Fruit fly (Drosophila melanogaster) whole organism, embryonic: ENCODE results near the gene ct.
A peak's percentile ranks its signal among the peaks of the same experiment; 100 is the strongest.

Source experiments
- ATbp ChIP-seq: fragments of 200-800 bp; sonication (Bioruptor generic); optimal IDR thresholded peaks from 2 replicates; lab custom pipeline; 2017; ENCODE audit warnings: missing biosample characterization, mild to moderate bottlenecking, missing genetic modification characterization, missing genetic modification reagents
- Aef1 ChIP-seq: fragments of 200-800 bp; sonication (Bioruptor generic); IDR thresholded peaks from 3 replicates; pipeline ENCODE4 v1.3.6; 2022; ENCODE audit warnings: missing biosample characterization, missing genetic modification characterization
- Awh ChIP-seq: fragments of 200-800 bp; sonication (Bioruptor generic); IDR thresholded peaks from 2 replicates; pipeline ENCODE4, ENCODE4 v1.3.6; 2022; ENCODE audit warnings: missing biosample characterization, missing genetic modification characterization
- CG10431 ChIP-seq: fragments of 200-800 bp; sonication (Bioruptor generic); optimal IDR thresholded peaks from 3 replicates; lab custom pipeline; 2018; ENCODE audit warnings: missing biosample characterization, mild to moderate bottlenecking, missing genetic modification characterization
- CG10565 ChIP-seq: fragments of 200-800 bp; sonication (Bioruptor generic); optimal IDR thresholded peaks from 3 replicates; lab custom pipeline; 2016; ENCODE audit warnings: missing biosample characterization, mild to moderate bottlenecking, missing genetic modification characterization
- CG10654 ChIP-seq: fragments of 200-800 bp; sonication (Bioruptor generic); optimal IDR thresholded peaks from 2 replicates; lab custom pipeline; 2016; ENCODE audit warnings: missing biosample characterization, missing genetic modification characterization
- CG10959 ChIP-seq: fragments of 200-800 bp; sonication (Bioruptor generic); IDR thresholded peaks from 2 replicates; pipeline ENCODE4 v1.3.6; 2022; ENCODE audit warnings: missing biosample characterization, missing genetic modification characterization
- CG11085 ChIP-seq: fragments of 200-800 bp; sonication (Bioruptor generic); IDR thresholded peaks from 2 replicates; pipeline ENCODE4 v1.3.6; 2022; ENCODE audit warnings: missing biosample characterization, missing genetic modification characterization
- CG11456 ChIP-seq: fragments of 200-800 bp; sonication (Bioruptor generic); IDR thresholded peaks from 3 replicates; pipeline ENCODE4 v1.3.6; 2022; ENCODE audit warnings: missing biosample characterization, missing genetic modification characterization
- CG12071 ChIP-seq: fragments of 200-800 bp; sonication (Bioruptor generic); optimal IDR thresholded peaks from 3 replicates; lab custom pipeline; 2018; ENCODE audit warnings: missing biosample characterization, mild to moderate bottlenecking, missing genetic modification characterization
- CG12104 ChIP-seq: fragments of 200-800 bp; sonication (Bioruptor generic); optimal IDR thresholded peaks from 3 replicates; lab custom pipeline; 2016; ENCODE audit warnings: missing biosample characterization, missing genetic modification characterization
- CG12236 ChIP-seq: fragments of 200-800 bp; sonication (Bioruptor generic); optimal IDR thresholded peaks from 2 replicates; lab custom pipeline; 2016; ENCODE audit warnings: missing biosample characterization, missing genetic modification characterization
- CG14710 ChIP-seq: fragments of 200-800 bp; sonication (Bioruptor generic); optimal IDR thresholded peaks from 3 replicates; lab custom pipeline; 2019; ENCODE audit warnings: missing biosample characterization, mild to moderate bottlenecking, missing genetic modification characterization, moderate library complexity
- CG1647 ChIP-seq: fragments of 200-800 bp; sonication (Bioruptor generic); optimal IDR thresholded peaks from 3 replicates; lab custom pipeline; 2016; ENCODE audit warnings: missing biosample characterization, missing genetic modification characterization
- CG17612 ChIP-seq: fragments of 200-800 bp; sonication (Bioruptor generic); IDR thresholded peaks from 2 replicates; pipeline ENCODE4 v1.3.6; 2022; ENCODE audit warnings: missing biosample characterization, missing genetic modification characterization
- CG2116 ChIP-seq: fragments of 200-800 bp; sonication (Bioruptor generic); optimal IDR thresholded peaks from 3 replicates; lab custom pipeline; 2018; ENCODE audit warnings: missing biosample characterization, mild to moderate bottlenecking, missing genetic modification characterization
- CG7786 ChIP-seq: fragments of 200-800 bp; sonication (Bioruptor generic); optimal IDR thresholded peaks from 2 replicates; lab custom pipeline; 2016; ENCODE audit warnings: missing biosample characterization, missing genetic modification characterization
- CG7963 ChIP-seq: fragments of 200-800 bp; sonication (Bioruptor generic); IDR thresholded peaks from 3 replicates; pipeline ENCODE4 v1.3.6; 2022; ENCODE audit warnings: missing biosample characterization, missing genetic modification characterization; ENCODE audit not compliant: partially characterized antibody
- CG8281 ChIP-seq: fragments of 200-800 bp; sonication (Bioruptor generic); optimal IDR thresholded peaks from 2 replicates; lab custom pipeline; 2018; ENCODE audit warnings: missing biosample characterization, mild to moderate bottlenecking, missing genetic modification characterization, moderate library complexity
- CG8388 ChIP-seq: fragments of 200-800 bp; sonication (Bioruptor generic); optimal IDR thresholded peaks from 2 replicates; lab custom pipeline; 2019; ENCODE audit warnings: missing biosample characterization, mild to moderate bottlenecking, missing genetic modification characterization, moderate library complexity
- CG8765 ChIP-seq: fragments of 200-800 bp; sonication (Bioruptor generic); IDR thresholded peaks from 2 replicates; pipeline ENCODE4 v1.3.6; 2022; ENCODE audit warnings: missing biosample characterization, missing genetic modification characterization
- D ChIP-seq, 2 experiments: fragments of 200-800 bp in 1 of 2; fragments of >200 bp in 1 of 2; sonication (Bioruptor generic) in 1 of 2; optimal IDR thresholded peaks; 2 replicates in 1 of 2; 3 replicates in 1 of 2; lab custom pipeline; 2017; ENCODE audit warnings: mild to moderate bottlenecking in 1 of 2, missing biosample characterization in 1 of 2, missing genetic modification characterization in 1 of 2, missing genetic modification reagents in 1 of 2
- Dip3 ChIP-seq: fragments of 200-800 bp; sonication (Bioruptor generic); optimal IDR thresholded peaks from 3 replicates; lab custom pipeline; 2016; ENCODE audit warnings: missing biosample characterization, missing genetic modification characterization
- Ets65A ChIP-seq: fragments of 200-800 bp; sonication (Bioruptor generic); peaks from one replicate; lab custom pipeline; 2016; ENCODE audit warnings: missing biosample characterization, missing genetic modification characterization
- Meics ChIP-seq: fragments of 200-800 bp; sonication (Bioruptor generic); optimal IDR thresholded peaks from 2 replicates; lab custom pipeline; 2017; ENCODE audit warnings: missing biosample characterization, mild to moderate bottlenecking, missing genetic modification characterization
- Nf-YB ChIP-seq: fragments of 200-800 bp; sonication (Bioruptor generic); optimal IDR thresholded peaks from 3 replicates; lab custom pipeline; 2019; ENCODE audit warnings: missing biosample characterization, mild to moderate bottlenecking, missing genetic modification characterization, moderate library complexity
- Poxn ChIP-seq: fragments of 200-800 bp; sonication (Bioruptor generic); IDR thresholded peaks from 2 replicates; pipeline ENCODE4 v1.3.6; 2022; ENCODE audit warnings: missing biosample characterization, missing genetic modification characterization
- Rfx ChIP-seq: fragments of 200-800 bp; sonication (Bioruptor generic); IDR thresholded peaks from 2 replicates; pipeline ENCODE4 v1.3.6; 2022; ENCODE audit warnings: missing biosample characterization, missing genetic modification characterization
- Stat92E ChIP-seq, 3 experiments: fragments of >200 bp in 2 of 3; fragments of 200-800 bp in 1 of 3; sonication (Bioruptor generic) in 1 of 3; optimal IDR thresholded peaks; 2 replicates each; lab custom pipeline; 2017 to 2019; ENCODE audit warnings: missing biosample characterization in 3 of 3, missing genetic modification characterization in 3 of 3, mild to moderate bottlenecking in 1 of 3, moderate library complexity in 1 of 3
- ato ChIP-seq: fragments of 200-800 bp; sonication (Bioruptor generic); IDR thresholded peaks from 2 replicates; pipeline ENCODE4 v1.3.6; 2022; ENCODE audit warnings: missing biosample characterization, missing genetic modification characterization; ENCODE audit not compliant: partially characterized antibody
- cwo ChIP-seq: fragments of 200-800 bp; sonication (Bioruptor generic); optimal IDR thresholded peaks from 3 replicates; lab custom pipeline; 2017; ENCODE audit warnings: missing biosample characterization, missing genetic modification characterization, mild to moderate bottlenecking, moderate library complexity, missing genetic modification reagents
- dpn ChIP-seq, 2 experiments: fragments of 200-800 bp; sonication (Bioruptor generic); optimal IDR thresholded peaks; 3 replicates each; lab custom pipeline; 2016; ENCODE audit warnings: missing biosample characterization in 2 of 2, missing genetic modification characterization in 2 of 2
- fd102C ChIP-seq: fragments of 200-800 bp; sonication (Bioruptor generic); optimal IDR thresholded peaks from 2 replicates; lab custom pipeline; 2018; ENCODE audit warnings: missing biosample characterization, mild to moderate bottlenecking, missing genetic modification characterization, moderate library complexity
- fu2 ChIP-seq: fragments of 200-800 bp; sonication (Bioruptor generic); optimal IDR thresholded peaks from 2 replicates; lab custom pipeline; 2016; ENCODE audit warnings: missing biosample characterization, missing genetic modification characterization
- gcm ChIP-seq: fragments of 200-800 bp; sonication (Bioruptor generic); optimal IDR thresholded peaks from 2 replicates; lab custom pipeline; 2019; ENCODE audit warnings: missing biosample characterization, mild to moderate bottlenecking, missing genetic modification characterization, moderate library complexity
- gfzf ChIP-seq: fragments of 200-800 bp; sonication (Bioruptor generic); optimal IDR thresholded peaks from 2 replicates; lab custom pipeline; 2016; ENCODE audit warnings: missing biosample characterization, mild to moderate bottlenecking, missing genetic modification characterization, moderate library complexity
- gsb-n ChIP-seq: fragments of 200-800 bp; sonication (Bioruptor generic); optimal IDR thresholded peaks from 3 replicates; lab custom pipeline; 2018; ENCODE audit warnings: missing biosample characterization, mild to moderate bottlenecking, missing genetic modification characterization
- gt ChIP-seq: fragments of 200-800 bp; sonication (Bioruptor generic); IDR thresholded peaks from 2 replicates; pipeline ENCODE4 v1.3.6; 2022; ENCODE audit warnings: missing biosample characterization, missing genetic modification characterization
- lmd ChIP-seq: fragments of 200-800 bp; sonication (Bioruptor generic); IDR thresholded peaks from 2 replicates; pipeline ENCODE4 v1.3.6; 2022; ENCODE audit warnings: missing biosample characterization, missing genetic modification characterization
- luna ChIP-seq: fragments of 200-800 bp; sonication (Bioruptor generic); optimal IDR thresholded peaks from 2 replicates; lab custom pipeline; 2016; ENCODE audit warnings: missing biosample characterization, missing genetic modification characterization
- nau ChIP-seq: fragments of 200-800 bp; sonication (Bioruptor generic); optimal IDR thresholded peaks from 3 replicates; lab custom pipeline; 2017; ENCODE audit warnings: missing biosample characterization, mild to moderate bottlenecking, missing genetic modification characterization, missing genetic modification reagents
- phol ChIP-seq: fragments of 200-800 bp; sonication (Bioruptor generic); optimal IDR thresholded peaks from 3 replicates; lab custom pipeline; 2018; ENCODE audit warnings: missing biosample characterization, mild to moderate bottlenecking, missing genetic modification characterization, moderate library complexity
- pita ChIP-seq: fragments of 200-800 bp; sonication (Bioruptor generic); optimal IDR thresholded peaks from 2 replicates; lab custom pipeline; 2017; ENCODE audit warnings: missing biosample characterization, mild to moderate bottlenecking, missing genetic modification characterization
- pnt ChIP-seq: fragments of 200-800 bp; sonication (Bioruptor generic); optimal IDR thresholded peaks from 3 replicates; lab custom pipeline; 2016; ENCODE audit warnings: missing biosample characterization, missing genetic modification characterization
- sens ChIP-seq: fragments of 200-800 bp; sonication (Bioruptor generic); peaks from one replicate; lab custom pipeline; 2016; ENCODE audit warnings: missing biosample characterization, missing genetic modification characterization
- slou ChIP-seq: fragments of 200-800 bp; sonication (Bioruptor generic); optimal IDR thresholded peaks from 3 replicates; lab custom pipeline; 2016; ENCODE audit warnings: missing biosample characterization, missing genetic modification characterization
- ssp ChIP-seq: fragments of 200-800 bp; sonication (Bioruptor generic); IDR thresholded peaks from 2 replicates; pipeline ENCODE4 v1.3.6; 2022; ENCODE audit warnings: missing biosample characterization, missing genetic modification characterization
- tap ChIP-seq: fragments of 200-800 bp; optimal IDR thresholded peaks from 3 replicates; lab custom pipeline; 2019; ENCODE audit warnings: missing biosample characterization, mild to moderate bottlenecking, missing genetic modification characterization, moderate library complexity
- toy ChIP-seq: fragments of 200-800 bp; sonication (Bioruptor generic); IDR thresholded peaks from 2 replicates; pipeline ENCODE4 v1.3.6; 2022; ENCODE audit warnings: missing biosample characterization, missing genetic modification characterization
- tx ChIP-seq: fragments of 200-800 bp; sonication (Bioruptor generic); optimal IDR thresholded peaks from 2 replicates; lab custom pipeline; 2016; ENCODE audit warnings: missing biosample characterization, missing genetic modification characterization
- zf30C ChIP-seq: fragments of 200-800 bp; sonication (Bioruptor generic); optimal IDR thresholded peaks from 3 replicates; lab custom pipeline; 2018; ENCODE audit warnings: missing biosample characterization, mild to moderate bottlenecking, missing genetic modification characterization

Gene ct

dm6 chrX:7651657-7652056 lies 43.4 kb downstream of the ct start (continued):
- TF ChIP-seq gsb-n (tag; lab: Kevin White, UChicago) (peak; percentile 53), CG8281 (tag; lab: Kevin White, UChicago) (no peak), CG12236 (peak; percentile 32), Ets65A (GFP tag; lab: Kevin White, UChicago) (peak; percentile 90), gfzf (GFP tag; lab: Kevin White, UChicago) (no peak), dpn (GFP tag; optimal IDR thresholded peaks at IDR 0.05; lab: Kevin White, UChicago) (peak; percentile 48 to 76), CG11085 (no peak), gt (GFP tag; lab: Robert Waterston, UW) (no peak), lmd (peak; percentile 77), Aef1 (GFP tag; lab: Robert Waterston, UW) (peak; percentile 72), ato (GFP tag; lab: Robert Waterston, UW) (no peak), nau (GFP tag; lab: Kevin White, UChicago) (peak; percentile 52), Rfx (GFP tag; lab: Robert Waterston, UW) (peak; percentile 84), CG8765 (GFP tag; lab: Robert Waterston, UW) (no peak), Dip3 (GFP tag; lab: Kevin White, UChicago) (peak; percentile 26), CG8388 (GFP tag; lab: Kevin White, UChicago) (peak; percentile 54), CG10654 (GFP tag; lab: Kevin White, UChicago) (peak; percentile 39), zf30C (GFP tag; lab: Kevin White, UChicago) (no peak), cwo (GFP tag; lab: Kevin White, UChicago) (peak; percentile 44), pnt (GFP tag; lab: Kevin White, UChicago) (peak; percentile 44), CG10959 (GFP tag; lab: Robert Waterston, UW) (peak; percentile 41; the same call in 1 of the 2 replicates), Meics (GFP tag; lab: Kevin White, UChicago) (peak; percentile 66), CG10431 (GFP tag; lab: Kevin White, UChicago) (no peak), CG7963 (no peak), toy (GFP tag; lab: Robert Waterston, UW) (no peak), CG10565 (GFP tag; lab: Kevin White, UChicago) (no peak), CG14710 (peak; percentile 25), Nf-YB (GFP tag; lab: Kevin White, UChicago) (peak; percentile 90), D (optimal IDR thresholded peaks at IDR 0.05; lab: Kevin White, UChicago) (no peak), D (GFP tag; optimal IDR thresholded peaks at IDR 0.05; lab: Kevin White, UChicago) (peak; percentile 21), CG12071 (GFP tag; lab: Kevin White, UChicago) (peak; percentile 44), Awh (GFP tag; lab: Robert Waterston, UW) (peak; percentile 54; the same call in 1 of the 2 replicates), ATbp (peak; percentile 54), Poxn (GFP tag; lab: Robert Waterston, UW) (0 out of 2 replicates have a peak, but pooled peaks have one; percentile 25), sens (GFP tag; lab: Kevin White, UChicago) (peak; percentile 86), tx (GFP tag; lab: Kevin White, UChicago) (peak; percentile 54), tap (peak; percentile 26), CG12104 (GFP tag; lab: Kevin White, UChicago) (no peak), slou (GFP tag; lab: Kevin White, UChicago) (no peak), CG11456 (GFP tag; lab: Robert Waterston, UW) (peak; percentile 81), gcm (peak; percentile 34), CG7786 (GFP tag; lab: Kevin White, UChicago) (peak; percentile 66), ssp (GFP tag; lab: Robert Waterston, UW) (peak; percentile 45; the same call in 1 of the 2 replicates), phol (tag; lab: Kevin White, UChicago) (peak; percentile 59), CG2116 (GFP tag; lab: Kevin White, UChicago) (peak; percentile 6), fu2 (peak; percentile 55), fd102C (GFP tag; lab: Kevin White, UChicago) (no peak), pita (GFP tag; lab: Kevin White, UChicago) (no peak), CG1647 (GFP tag; lab: Kevin White, UChicago) (no peak), CG17612 (GFP tag; lab: Robert Waterston, UW) (no peak), luna (GFP tag; lab: Kevin White, UChicago) (no peak), Stat92E (GFP tag; optimal IDR thresholded peaks at IDR 0.05; lab: Kevin White, UChicago) (no peak)
